Worm (Caenorhabditis elegans) whole organism, young adult: ENCODE results near the gene ZK418.6.

ENCODE experiments used
- C17E4.6 ChIP-seq: fragments of 200-800 bp; sonication (Bioruptor generic); IDR thresholded peaks from 2 replicates; pipeline ENCODE4 v1.3.6; 2022; ENCODE audit warnings: missing genetic modification reagents, missing genetic modification characterization, missing compliant biosample characterization
- D2030.7 ChIP-seq: fragments of 200-800 bp; sonication (Bioruptor generic); IDR thresholded peaks from 2 replicates; pipeline ENCODE4 v1.3.6; 2022; ENCODE audit warnings: missing genetic modification reagents, missing genetic modification characterization, missing compliant biosample characterization
- F37B4.10 ChIP-seq: fragments of 200-800 bp; sonication (Bioruptor generic); IDR thresholded peaks from 2 replicates; pipeline ENCODE4 v1.3.6; 2022; ENCODE audit warnings: missing genetic modification characterization, missing compliant biosample characterization
- F39B2.1 ChIP-seq: fragments of 200-800 bp; sonication (Bioruptor generic); IDR thresholded peaks from 2 replicates; pipeline ENCODE4 v1.3.6; 2022; ENCODE audit warnings: missing genetic modification reagents, missing genetic modification characterization, missing compliant biosample characterization
- F52B5.7 ChIP-seq: sonication (generic microtip); optimal IDR thresholded peaks from 2 replicates; lab custom pipeline; 2016; ENCODE audit warnings: mild to moderate bottlenecking, missing genetic modification characterization, missing compliant biosample characterization
- F57A8.1 ChIP-seq: fragments of 200-800 bp; sonication (Bioruptor generic); optimal IDR thresholded peaks from 2 replicates; lab custom pipeline; 2018; ENCODE audit warnings: mild to moderate bottlenecking, missing genetic modification characterization, moderate library complexity, missing compliant biosample characterization
- T07F8.4 ChIP-seq: sonication (generic microtip); optimal IDR thresholded peaks from 2 replicates; lab custom pipeline; 2016; ENCODE audit warnings: mild to moderate bottlenecking, missing genetic modification characterization, moderate library complexity, missing compliant biosample characterization
- Y79H2A.3 ChIP-seq: fragments of 200-800 bp; sonication (Bioruptor generic); conservative IDR thresholded peaks from 2 replicates; pipeline ENCODE4 v1.3.6; 2022; ENCODE audit warnings: missing genetic modification reagents, missing genetic modification characterization, missing compliant biosample characterization
- Y95B8A.8 ChIP-seq: fragments of 200-800 bp; sonication (Bioruptor generic); IDR thresholded peaks from 2 replicates; pipeline ENCODE4 v1.3.6; 2022; ENCODE audit warnings: missing genetic modification reagents, missing genetic modification characterization, missing compliant biosample characterization
- ama-1 ChIP-seq, 3 experiments: fragments of 150-350 bp in 1 of 3; sonication (generic microtip) in 2 of 3; optimal IDR thresholded peaks; 2 replicates each; lab custom pipeline; 2014 to 2018; ENCODE audit warnings: missing biosample characterization in 2 of 3, missing genetic modification characterization in 2 of 3, missing genetic modification reagents in 2 of 3
- aptf-2 ChIP-seq: fragments of 200-800 bp; sonication (Bioruptor generic); conservative IDR thresholded peaks from 2 replicates; pipeline ENCODE4 v1.3.6; 2022; ENCODE audit warnings: missing genetic modification reagents, missing genetic modification characterization, missing compliant biosample characterization
- aptf-3 ChIP-seq: fragments of 200-800 bp; sonication (Bioruptor generic); IDR thresholded peaks from 2 replicates; pipeline ENCODE4 v1.3.6; 2022; ENCODE audit warnings: missing genetic modification characterization, missing compliant biosample characterization
- attf-5 ChIP-seq: fragments of 200-800 bp; sonication (Bioruptor generic); optimal IDR thresholded peaks from 2 replicates; lab custom pipeline; 2018; ENCODE audit warnings: mild to moderate bottlenecking, missing genetic modification characterization, missing compliant biosample characterization
- attf-6 ChIP-seq: fragments of 200-800 bp; sonication (Bioruptor generic); IDR thresholded peaks from 2 replicates; pipeline ENCODE4 v1.3.6; 2022; ENCODE audit warnings: missing genetic modification reagents, missing genetic modification characterization, missing compliant biosample characterization
- cebp-2 ChIP-seq: fragments of 200-800 bp; sonication (Bioruptor generic); IDR thresholded peaks from 2 replicates; pipeline ENCODE4 v1.3.6; 2022; ENCODE audit warnings: missing genetic modification characterization, missing compliant biosample characterization
- ceh-27 ChIP-seq: fragments of 200-800 bp; sonication (Bioruptor generic); optimal IDR thresholded peaks from 2 replicates; lab custom pipeline; 2018; ENCODE audit warnings: mild to moderate bottlenecking, missing genetic modification characterization, moderate library complexity, missing compliant biosample characterization
- chd-7 ChIP-seq: sonication (generic microtip); optimal IDR thresholded peaks from 2 replicates; lab custom pipeline; 2016; ENCODE audit warnings: mild to moderate bottlenecking, missing genetic modification characterization, moderate library complexity, missing compliant biosample characterization
- dox-1 ChIP-seq: fragments of 200-800 bp; sonication (Bioruptor generic); IDR thresholded peaks from 2 replicates; pipeline ENCODE4 v1.3.6; 2022; ENCODE audit warnings: missing genetic modification reagents, missing genetic modification characterization, missing compliant biosample characterization
- dpl-1 ChIP-seq: fragments of 150-350 bp; optimal IDR thresholded peaks from 2 replicates; lab custom pipeline; 2014; ENCODE audit warnings: missing biosample characterization, missing genetic modification reagents, missing genetic modification characterization
- efl-1 ChIP-seq: fragments of 150-350 bp; optimal IDR thresholded peaks from 2 replicates; lab custom pipeline; 2014; ENCODE audit warnings: missing biosample characterization, missing genetic modification reagents, missing genetic modification characterization
- egl-44 ChIP-seq: fragments of 200-800 bp; sonication (Bioruptor generic); IDR thresholded peaks from 2 replicates; pipeline ENCODE4 v1.3.6; 2022; ENCODE audit warnings: missing genetic modification reagents, missing genetic modification characterization, missing compliant biosample characterization
- hlh-12 ChIP-seq: sonication (generic microtip); optimal IDR thresholded peaks from 2 replicates; lab custom pipeline; 2016; ENCODE audit warnings: missing genetic modification characterization, missing compliant biosample characterization
- hmg-1.2 ChIP-seq: fragments of 200-800 bp; sonication (Bioruptor generic); IDR thresholded peaks from 2 replicates; pipeline ENCODE4 v1.3.6; 2022; ENCODE audit warnings: missing genetic modification reagents, missing genetic modification characterization, missing compliant biosample characterization
- lin-35 ChIP-seq, 3 experiments: fragments of 150-350 bp in 2 of 3; sonication (generic microtip) in 1 of 3; optimal IDR thresholded peaks; 2 replicates each; lab custom pipeline; 2014 to 2018; ENCODE audit warnings: missing biosample characterization in 3 of 3, missing genetic modification characterization in 3 of 3, missing genetic modification reagents in 3 of 3
- lin-54 ChIP-seq: fragments of 200-800 bp; sonication (Bioruptor generic); optimal IDR thresholded peaks from 2 replicates; lab custom pipeline; 2018; ENCODE audit warnings: mild to moderate bottlenecking, missing genetic modification characterization, missing compliant biosample characterization
- lsl-1 ChIP-seq: fragments of 200-800 bp; sonication (Bioruptor generic); optimal IDR thresholded peaks from 2 replicates; lab custom pipeline; 2018; ENCODE audit warnings: mild to moderate bottlenecking, missing genetic modification characterization, moderate library complexity, missing compliant biosample characterization
- madf-8 ChIP-seq: fragments of 200-800 bp; sonication (Bioruptor generic); conservative IDR thresholded peaks from 2 replicates; pipeline ENCODE4 v1.3.6; 2022; ENCODE audit warnings: missing genetic modification reagents, missing genetic modification characterization, missing compliant biosample characterization
- mcd-1 ChIP-seq: fragments of 200-800 bp; sonication (Bioruptor generic); IDR thresholded peaks from 2 replicates; pipeline ENCODE4 v1.3.6; 2022; ENCODE audit warnings: missing genetic modification reagents, missing genetic modification characterization, missing compliant biosample characterization
- mes-4 ChIP-seq: sonication (generic microtip); optimal IDR thresholded peaks from 2 replicates; lab custom pipeline; 2016; ENCODE audit warnings: missing genotype, missing genetic modification characterization, missing compliant biosample characterization
- nfya-1 ChIP-seq: sonication (generic microtip); optimal IDR thresholded peaks from 2 replicates; lab custom pipeline; 2017; ENCODE audit warnings: antibody characterized with exemption, missing compliant biosample characterization, missing genetic modification characterization, borderline replicate concordance; ENCODE audit not compliant: insufficient read depth
- nhr-120 ChIP-seq: fragments of 200-800 bp; sonication (Bioruptor generic); IDR thresholded peaks from 2 replicates; pipeline ENCODE4 v1.3.6; 2022; ENCODE audit warnings: missing genetic modification characterization, missing compliant biosample characterization
- pbrm-1 ChIP-seq: fragments of 200-800 bp; sonication (Bioruptor generic); IDR thresholded peaks from 2 replicates; pipeline ENCODE4 v1.3.6; 2022; ENCODE audit warnings: missing genetic modification reagents, missing genetic modification characterization, missing compliant biosample characterization
- tbp1 ChIP-seq: fragments of 200-800 bp; sonication (Bioruptor generic); optimal IDR thresholded peaks from 2 replicates; lab custom pipeline; 2018; ENCODE audit warnings: mild to moderate bottlenecking, missing genetic modification characterization, missing compliant biosample characterization
- unc-130 ChIP-seq: sonication (generic microtip); optimal IDR thresholded peaks from 2 replicates; lab custom pipeline; 2016; ENCODE audit warnings: missing genetic modification reagents, missing genetic modification characterization, missing compliant biosample characterization
- ztf-25 ChIP-seq: fragments of 200-800 bp; sonication (Bioruptor generic); IDR thresholded peaks from 2 replicates; pipeline ENCODE4 v1.3.6; 2022; ENCODE audit warnings: missing genetic modification reagents, missing genetic modification characterization, missing compliant biosample characterization
- ztf-28 ChIP-seq: fragments of 200-800 bp; sonication (Bioruptor generic); IDR thresholded peaks from 2 replicates; pipeline ENCODE4 v1.3.6; 2022; ENCODE audit warnings: missing genetic modification reagents, missing genetic modification characterization, missing compliant biosample characterization
- ztf-3 ChIP-seq: fragments of 200-800 bp; sonication (Bioruptor generic); optimal IDR thresholded peaks from 2 replicates; lab custom pipeline; 2018; ENCODE audit warnings: mild to moderate bottlenecking, missing genetic modification characterization, missing compliant biosample characterization
- ztf-6 ChIP-seq: fragments of 200-800 bp; sonication (Bioruptor generic); IDR thresholded peaks from 2 replicates; pipeline ENCODE4 v1.3.6; 2022; ENCODE audit warnings: missing genetic modification reagents, missing genetic modification characterization, missing compliant biosample characterization

ZK418.6 gene

ce11 chrIII:7080689-7081088, 2.1 kb upstream of the ZK418.6 start, which contains the start of gene ZK418.7:
Gene ZK418.7, minus strand, starts transcription at chrIII:7080789.
- no peak for TF ChIP-seq ceh-27 (GFP tag; lab: Kevin White, UChicago)
- no peak for TF ChIP-seq D2030.7
- TF ChIP-seq F37B4.10 (GFP tag; lab: Robert Waterston, UW): no peak
- TF ChIP-seq aptf-3 (GFP tag; lab: Robert Waterston, UW): no peak
- TF ChIP-seq F57A8.1 (GFP tag; lab: Kevin White, UChicago): no peak
- TF ChIP-seq egl-44 (GFP tag; lab: Robert Waterston, UW): no peak
- TF ChIP-seq unc-130: no peak
- no peak for TF ChIP-seq lsl-1
- no peak for TF ChIP-seq hmg-1.2 (GFP tag; lab: Robert Waterston, UW)
- TF ChIP-seq, all 124 proteins: peak for 0

ce11 chrIII:7076386-7076785, 2.3 kb downstream of the ZK418.6 start, which contains the start of gene ZK418.13:
Gene ZK418.13, minus strand, starts transcription at chrIII:7076486.
- TF ChIP-seq attf-6 (GFP tag; lab: Robert Waterston, UW): no peak
- TF ChIP-seq mes-4: no peak
- TF ChIP-seq hlh-12 (tag; lab: Kevin White, UChicago): no peak
- TF ChIP-seq cebp-2 (GFP tag; lab: Robert Waterston, UW): no peak
- TF ChIP-seq ztf-3 (GFP tag; lab: Kevin White, UChicago): no peak
- no peak for TF ChIP-seq F52B5.7
- TF ChIP-seq tbp1 (GFP tag; lab: Kevin White, UChicago): no peak
- TF ChIP-seq aptf-2: no peak
- no peak for TF ChIP-seq Y79H2A.3 (GFP tag; lab: Robert Waterston, UW)
- TF ChIP-seq nhr-120 (GFP tag; lab: Robert Waterston, UW): no peak
- TF ChIP-seq nfya-1 (tag; lab: Kevin White, UChicago): no peak
- no peak for TF ChIP-seq pbrm-1 (GFP tag; lab: Robert Waterston, UW)
- no peak for TF ChIP-seq unc-130
- no peak for TF ChIP-seq dox-1 (GFP tag; lab: Robert Waterston, UW)

ce11 chrIII:7073801-7074386, 4.7 kb downstream of the ZK418.6 start, which contains the start of gene ZK418.5:
Gene ZK418.5, minus strand, starts transcription at chrIII:7073851.
- TF ChIP-seq lin-35 (GFP tag; optimal IDR thresholded peaks at IDR 0.05; lab: Kevin White, UChicago): peak; percentile 8 to 86 (median 49)
- TF ChIP-seq ztf-25: no peak
- TF ChIP-seq lsl-1: no peak
- TF ChIP-seq ztf-28 (GFP tag; lab: Robert Waterston, UW): no peak
- no peak for TF ChIP-seq ztf-6
- TF ChIP-seq ama-1 (optimal IDR thresholded peaks at IDR 0.05; lab: Kevin White, UChicago): no peak
- TF ChIP-seq ama-1 (GFP tag; optimal IDR thresholded peaks at IDR 0.05; lab: Kevin White, UChicago): no peak
- peak; percentile 77 for TF ChIP-seq efl-1 (GFP tag; lab: Kevin White, UChicago)
- TF ChIP-seq chd-7: no peak
- TF ChIP-seq D2030.7: no peak
- TF ChIP-seq hlh-12 (tag; lab: Kevin White, UChicago): no peak
- TF ChIP-seq dpl-1 (GFP tag; lab: Kevin White, UChicago): peak; percentile 70
- TF ChIP-seq T07F8.4 (tag; lab: Kevin White, UChicago): no peak
- peak; percentile 91 for TF ChIP-seq mcd-1 (GFP tag; lab: Robert Waterston, UW)
- peak; percentile 15 for TF ChIP-seq attf-5
- peak; percentile 88 for TF ChIP-seq lin-54 (GFP tag; lab: Kevin White, UChicago)

ce11 chrIII:7072452-7072851, 6.2 kb downstream of the ZK418.6 start, which contains the start of gene lin-37:
Gene lin-37, minus strand, starts transcription at chrIII:7072552.
- no peak for TF ChIP-seq C17E4.6 (GFP tag; lab: Robert Waterston, UW)
- no peak for TF ChIP-seq Y95B8A.8 (GFP tag; lab: Robert Waterston, UW)
- TF ChIP-seq madf-8 (GFP tag; lab: Robert Waterston, UW): no peak
- no peak for TF ChIP-seq F39B2.1 (GFP tag; lab: Robert Waterston, UW)
